Fruit fly (Drosophila melanogaster) whole organism, embryonic: ENCODE results near the gene fzo.

ENCODE experiments used
- CG10147 ChIP-seq: fragments of 200-800 bp; sonication (Bioruptor generic); optimal IDR thresholded peaks from 2 replicates; lab custom pipeline; 2019; ENCODE audit warnings: missing biosample characterization, mild to moderate bottlenecking, missing genetic modification characterization, moderate library complexity
- CG10274 ChIP-seq: fragments of 200-800 bp; sonication (Bioruptor generic); optimal IDR thresholded peaks from 3 replicates; lab custom pipeline; 2017; ENCODE audit warnings: missing biosample characterization, mild to moderate bottlenecking, missing genetic modification characterization
- CG10366 ChIP-seq: fragments of 200-800 bp; sonication (Bioruptor generic); IDR thresholded peaks from 2 replicates; pipeline ENCODE4 v1.3.6; 2022; ENCODE audit warnings: missing biosample characterization, missing genetic modification characterization
- CG10462 ChIP-seq: fragments of 200-800 bp; sonication (Bioruptor generic); optimal IDR thresholded peaks from 2 replicates; lab custom pipeline; 2016; ENCODE audit warnings: missing biosample characterization, missing genetic modification characterization
- CG11247 ChIP-seq: fragments of 200-800 bp; sonication (Bioruptor generic); IDR thresholded peaks from 2 replicates; pipeline ENCODE4 v1.3.6; 2022; ENCODE audit warnings: missing biosample characterization, missing genetic modification characterization
- CG12071 ChIP-seq: fragments of 200-800 bp; sonication (Bioruptor generic); optimal IDR thresholded peaks from 3 replicates; lab custom pipeline; 2018; ENCODE audit warnings: missing biosample characterization, mild to moderate bottlenecking, missing genetic modification characterization
- CG15011 ChIP-seq: fragments of 200-800 bp; sonication (Bioruptor generic); optimal IDR thresholded peaks from 3 replicates; lab custom pipeline; 2018; ENCODE audit warnings: missing biosample characterization, mild to moderate bottlenecking, missing genetic modification characterization
- CG15514 ChIP-seq: fragments of 200-800 bp; sonication (Bioruptor generic); optimal IDR thresholded peaks from 3 replicates; lab custom pipeline; 2017; ENCODE audit warnings: missing biosample characterization, missing genetic modification characterization, mild to moderate bottlenecking, moderate library complexity, missing genetic modification reagents
- CG18262 ChIP-seq: fragments of 200-800 bp; optimal IDR thresholded peaks from 3 replicates; lab custom pipeline; 2019; ENCODE audit warnings: missing biosample characterization, mild to moderate bottlenecking, missing genetic modification characterization, moderate library complexity
- CG18476 ChIP-seq: fragments of 200-800 bp; sonication (Bioruptor generic); optimal IDR thresholded peaks from 2 replicates; lab custom pipeline; 2016; ENCODE audit warnings: missing biosample characterization, mild to moderate bottlenecking, missing genetic modification characterization
- CG18599 ChIP-seq: fragments of 200-800 bp; sonication (Bioruptor generic); optimal IDR thresholded peaks from 3 replicates; lab custom pipeline; 2017; ENCODE audit warnings: missing biosample characterization, missing genetic modification characterization, mild to moderate bottlenecking, moderate library complexity, missing genetic modification reagents
- CG32532 ChIP-seq: fragments of 200-800 bp; sonication (Bioruptor generic); IDR thresholded peaks from 2 replicates; pipeline ENCODE4 v1.3.6; 2022; ENCODE audit warnings: missing biosample characterization, missing genetic modification characterization
- CG34376 ChIP-seq: fragments of 200-800 bp; sonication (Bioruptor generic); optimal IDR thresholded peaks from 2 replicates; lab custom pipeline; 2018; ENCODE audit warnings: missing biosample characterization, mild to moderate bottlenecking, missing genetic modification characterization
- CG5180 ChIP-seq: fragments of 200-800 bp; sonication (Bioruptor generic); optimal IDR thresholded peaks from 3 replicates; lab custom pipeline; 2017; ENCODE audit warnings: missing biosample characterization, missing genetic modification characterization, mild to moderate bottlenecking, moderate library complexity, missing genetic modification reagents
- CG7839 ChIP-seq: fragments of 200-800 bp; sonication (Bioruptor generic); optimal IDR thresholded peaks from 3 replicates; lab custom pipeline; 2018; ENCODE audit warnings: missing biosample characterization, mild to moderate bottlenecking, missing genetic modification characterization, moderate library complexity
- CG8765 ChIP-seq: fragments of 200-800 bp; sonication (Bioruptor generic); IDR thresholded peaks from 2 replicates; pipeline ENCODE4 v1.3.6; 2022; ENCODE audit warnings: missing biosample characterization, missing genetic modification characterization
- CG9817 ChIP-seq: fragments of 200-800 bp; sonication (Bioruptor generic); optimal IDR thresholded peaks from 2 replicates; lab custom pipeline; 2018; ENCODE audit warnings: missing biosample characterization, mild to moderate bottlenecking, missing genetic modification characterization, moderate library complexity
- Dad ChIP-seq: fragments of 200-800 bp; sonication (Bioruptor generic); optimal IDR thresholded peaks from 3 replicates; lab custom pipeline; 2016; ENCODE audit warnings: missing biosample characterization, missing genetic modification characterization
- Deaf1 ChIP-seq: fragments of 200-800 bp; optimal IDR thresholded peaks from 3 replicates; lab custom pipeline; 2019; ENCODE audit warnings: missing biosample characterization, mild to moderate bottlenecking, missing genetic modification characterization, moderate library complexity
- Dll ChIP-seq: fragments of 200-800 bp; sonication (Bioruptor generic); IDR thresholded peaks from 4 replicates; pipeline ENCODE4 v1.3.6; 2022; ENCODE audit warnings: missing biosample characterization, missing genetic modification characterization; ENCODE audit not compliant: partially characterized antibody
- Doc3 ChIP-seq: fragments of 200-800 bp; sonication (Bioruptor generic); IDR thresholded peaks from 3 replicates; pipeline ENCODE4 v1.3.6; 2022; ENCODE audit warnings: missing biosample characterization, missing genetic modification characterization; ENCODE audit not compliant: partially characterized antibody
- Fer2 ChIP-seq: fragments of 200-800 bp; sonication (Bioruptor generic); optimal IDR thresholded peaks from 2 replicates; lab custom pipeline; 2018; ENCODE audit warnings: missing biosample characterization, mild to moderate bottlenecking, missing genetic modification characterization, moderate library complexity
- Hr39 ChIP-seq: fragments of >200 bp; optimal IDR thresholded peaks from 2 replicates; lab custom pipeline; 2017
- Jarid2 ChIP-seq: fragments of 200-800 bp; sonication (Bioruptor generic); optimal IDR thresholded peaks from 3 replicates; lab custom pipeline; 2017; ENCODE audit warnings: mild to moderate bottlenecking, missing biosample characterization, missing genetic modification reagents, missing genetic modification characterization
- NK7.1 ChIP-seq: fragments of 200-800 bp; sonication (Bioruptor generic); optimal IDR thresholded peaks from 3 replicates; lab custom pipeline; 2016; ENCODE audit warnings: missing biosample characterization, missing genetic modification characterization
- ab ChIP-seq: fragments of 200-800 bp; sonication (Bioruptor generic); optimal IDR thresholded peaks from 2 replicates; lab custom pipeline; 2016; ENCODE audit warnings: missing biosample characterization, missing genetic modification characterization
- btn ChIP-seq: fragments of 200-800 bp; sonication (Bioruptor generic); optimal IDR thresholded peaks from 2 replicates; lab custom pipeline; 2016; ENCODE audit warnings: missing biosample characterization, missing genetic modification characterization
- cad ChIP-seq: fragments of >200 bp; optimal IDR thresholded peaks from 2 replicates; lab custom pipeline; 2017; ENCODE audit warnings: missing biosample characterization, missing genetic modification characterization
- dati ChIP-seq: fragments of 200-800 bp; sonication (Bioruptor generic); IDR thresholded peaks from 2 replicates; pipeline ENCODE4 v1.3.6; 2022; ENCODE audit warnings: missing biosample characterization, missing genetic modification characterization
- disco-r ChIP-seq: fragments of 200-800 bp; sonication (Bioruptor generic); optimal IDR thresholded peaks from 2 replicates; lab custom pipeline; 2016; ENCODE audit warnings: missing biosample characterization, missing genetic modification characterization
- exex ChIP-seq: fragments of 200-800 bp; sonication (Bioruptor generic); optimal IDR thresholded peaks from 4 replicates; lab custom pipeline; 2018; ENCODE audit warnings: missing biosample characterization, mild to moderate bottlenecking, missing genetic modification characterization, moderate library complexity
- ftz-f1 ChIP-seq: fragments of 200-800 bp; sonication (Bioruptor generic); optimal IDR thresholded peaks from 2 replicates; lab custom pipeline; 2016; ENCODE audit warnings: missing biosample characterization, missing genetic modification characterization
- gro ChIP-seq: fragments of 200-800 bp; sonication (Bioruptor generic); optimal IDR thresholded peaks from 2 replicates; lab custom pipeline; 2016; ENCODE audit warnings: missing biosample characterization, missing genetic modification characterization
- gsb ChIP-seq: fragments of 200-800 bp; sonication (Bioruptor generic); IDR thresholded peaks from 2 replicates; pipeline ENCODE4 v1.3.6; 2022; ENCODE audit warnings: missing biosample characterization, missing genetic modification characterization
- h ChIP-seq: fragments of >200 bp; optimal IDR thresholded peaks from 2 replicates; lab custom pipeline; 2017
- hbn ChIP-seq: fragments of 200-800 bp; sonication (Bioruptor generic); IDR thresholded peaks from 2 replicates; pipeline ENCODE4 v1.3.6; 2022; ENCODE audit warnings: missing biosample characterization, missing genetic modification characterization; ENCODE audit not compliant: partially characterized antibody
- hth ChIP-seq: fragments of >200 bp; optimal IDR thresholded peaks from 2 replicates; lab custom pipeline; 2017; ENCODE audit warnings: inconsistent platforms
- jumu ChIP-seq: fragments of 200-800 bp; sonication (Bioruptor generic); optimal IDR thresholded peaks from 3 replicates; lab custom pipeline; 2016; ENCODE audit warnings: missing biosample characterization, missing genetic modification characterization
- ken ChIP-seq: fragments of 200-800 bp; sonication (Bioruptor generic); IDR thresholded peaks from 3 replicates; pipeline ENCODE4 v1.3.6; 2022; ENCODE audit warnings: missing biosample characterization, missing genetic modification characterization
- lab ChIP-seq: fragments of 200-800 bp; sonication (Bioruptor generic); optimal IDR thresholded peaks from 3 replicates; lab custom pipeline; 2017; ENCODE audit warnings: missing biosample characterization, missing genetic modification characterization, mild to moderate bottlenecking, moderate library complexity, missing genetic modification reagents
- mirr ChIP-seq: fragments of 200-800 bp; sonication (Bioruptor generic); optimal IDR thresholded peaks from 3 replicates; lab custom pipeline; 2018; ENCODE audit warnings: missing biosample characterization, mild to moderate bottlenecking, missing genetic modification characterization
- nom ChIP-seq: fragments of 200-800 bp; sonication (Bioruptor generic); optimal IDR thresholded peaks from 2 replicates; lab custom pipeline; 2017; ENCODE audit warnings: missing biosample characterization, missing genetic modification characterization, mild to moderate bottlenecking, moderate library complexity, missing genetic modification reagents
- pan ChIP-seq, 4 experiments: fragments of >200 bp in 3 of 4; fragments of 200-800 bp in 1 of 4; sonication (Bioruptor generic) in 1 of 4; optimal IDR thresholded peaks in 3 of 4; IDR thresholded peaks in 1 of 4; 2 replicates each; pipeline versions ENCODE4 v1.3.6 to Lab custom; 2017 to 2022; ENCODE audit warnings: missing biosample characterization in 2 of 4, missing genetic modification characterization in 2 of 4, mixed read lengths in 1 of 4
- pros ChIP-seq: fragments of 200-800 bp; sonication (Bioruptor generic); optimal IDR thresholded peaks from 3 replicates; lab custom pipeline; 2019; ENCODE audit warnings: missing biosample characterization, mild to moderate bottlenecking, missing genetic modification characterization, moderate library complexity
- rib ChIP-seq: fragments of 200-800 bp; sonication (Bioruptor generic); IDR thresholded peaks from 2 replicates; pipeline ENCODE4 v1.3.6; 2022; ENCODE audit warnings: missing biosample characterization, missing genetic modification characterization
- sd ChIP-seq: fragments of 200-800 bp; sonication (Bioruptor generic); optimal IDR thresholded peaks from 3 replicates; lab custom pipeline; 2018; ENCODE audit warnings: missing biosample characterization, mild to moderate bottlenecking, missing genetic modification characterization, moderate library complexity
- sens-2 ChIP-seq: fragments of 200-800 bp; sonication (Bioruptor generic); IDR thresholded peaks from 2 replicates; pipeline ENCODE4 v1.3.6; 2022; ENCODE audit warnings: missing biosample characterization, missing genetic modification characterization
- sisA ChIP-seq: fragments of 200-800 bp; sonication (Bioruptor generic); IDR thresholded peaks from 2 replicates; pipeline ENCODE4 v1.3.6; 2022; ENCODE audit warnings: missing biosample characterization, missing genetic modification characterization
- sug ChIP-seq: fragments of 200-800 bp; optimal IDR thresholded peaks from 2 replicates; lab custom pipeline; 2019; ENCODE audit warnings: missing biosample characterization, mild to moderate bottlenecking, missing genetic modification characterization, moderate library complexity
- twi ChIP-seq: fragments of 200-800 bp; optimal IDR thresholded peaks from 2 replicates; lab custom pipeline; 2019; ENCODE audit warnings: missing biosample characterization, mild to moderate bottlenecking, missing genetic modification characterization, moderate library complexity
- vnd ChIP-seq: fragments of 200-800 bp; sonication (Bioruptor generic); IDR thresholded peaks from 3 replicates; pipeline ENCODE4 v1.3.6; 2022; ENCODE audit warnings: missing biosample characterization, missing genetic modification characterization; ENCODE audit not compliant: partially characterized antibody
- z ChIP-seq: fragments of 200-800 bp; sonication (Bioruptor generic); IDR thresholded peaks from 3 replicates; pipeline ENCODE4 v1.3.6; 2022; ENCODE audit warnings: missing biosample characterization, missing genetic modification characterization

fzo gene

dm6 chr3R:23212764-23213163 is 8.9 kb upstream of the fzo start:
- no peak for TF ChIP-seq NK7.1 (GFP tag; lab: Kevin White, UChicago)
- TF ChIP-seq vnd: no peak
- no peak for TF ChIP-seq z (GFP tag; lab: Robert Waterston, UW)
- no peak for TF ChIP-seq dati (GFP tag; lab: Robert Waterston, UW)
- TF ChIP-seq jumu (GFP tag; lab: Kevin White, UChicago): no peak
- no peak for TF ChIP-seq CG15011 (GFP tag; lab: Kevin White, UChicago)
- TF ChIP-seq Dll: no peak
- TF ChIP-seq disco-r (GFP tag; lab: Kevin White, UChicago): no peak
- no peak for TF ChIP-seq sisA (GFP tag; lab: Robert Waterston, UW)
- TF ChIP-seq cad (GFP tag; lab: Kevin White, UChicago): no peak
- no peak for TF ChIP-seq sens-2
- TF ChIP-seq CG10462: no peak
- no peak for TF ChIP-seq hth (lab: Kevin White, UChicago)
- no peak for TF ChIP-seq pan (optimal IDR thresholded peaks at IDR 0.05; lab: Kevin White, UChicago)
- peak in 1 of 2 experiments; percentile 11 for TF ChIP-seq pan (GFP tag; optimal IDR thresholded peaks at IDR 0.05 in 1 of 2, IDR thresholded peaks at IDR 0.05 in 1 of 2)
- TF ChIP-seq CG32532 (GFP tag; lab: Robert Waterston, UW): no peak
- TF ChIP-seq Hr39 (lab: Kevin White, UChicago): no peak
- peak; percentile 37 for TF ChIP-seq sd (tag; lab: Kevin White, UChicago)
- no peak for TF ChIP-seq CG15514
- TF ChIP-seq Doc3 (GFP tag; lab: Robert Waterston, UW): no peak
- TF ChIP-seq CG5180 (GFP tag; lab: Kevin White, UChicago): peak; percentile 31
- no peak for TF ChIP-seq twi (tag; lab: Kevin White, UChicago)
- peak; percentile 86 for TF ChIP-seq sug (tag; lab: Kevin White, UChicago)
- no peak for TF ChIP-seq btn (GFP tag; lab: Kevin White, UChicago)
- no peak for TF ChIP-seq h (lab: Kevin White, UChicago)
- no peak for TF ChIP-seq CG11247
- no peak for TF ChIP-seq CG8765 (GFP tag; lab: Robert Waterston, UW)
- TF ChIP-seq CG10366 (GFP tag; lab: Robert Waterston, UW): no peak
- no peak for TF ChIP-seq CG18599 (GFP tag; lab: Kevin White, UChicago)
- peak; percentile 68 for TF ChIP-seq exex (tag; lab: Kevin White, UChicago)
- no peak for TF ChIP-seq CG7839
- TF ChIP-seq CG34376 (GFP tag; lab: Kevin White, UChicago): peak; percentile 60
- no peak for TF ChIP-seq CG12071 (GFP tag; lab: Kevin White, UChicago)
- TF ChIP-seq pros (GFP tag; lab: Kevin White, UChicago): no peak
- peak; percentile 12 for TF ChIP-seq CG9817 (tag; lab: Kevin White, UChicago)
- TF ChIP-seq hbn: no peak
- TF ChIP-seq ab (GFP tag; lab: Kevin White, UChicago): no peak
- no peak for TF ChIP-seq gsb
- no peak for TF ChIP-seq CG10147
- TF ChIP-seq mirr (GFP tag; lab: Kevin White, UChicago): peak; percentile 28
- TF ChIP-seq Deaf1 (tag; lab: Kevin White, UChicago): no peak
- no peak for TF ChIP-seq Jarid2 (GFP tag; lab: Kevin White, UChicago)
- TF ChIP-seq nom (GFP tag; lab: Kevin White, UChicago): no peak
- peak; percentile 24 for TF ChIP-seq ftz-f1 (GFP tag; lab: Kevin White, UChicago)
- no peak for TF ChIP-seq ken (GFP tag; lab: Robert Waterston, UW)
- TF ChIP-seq gro (GFP tag; lab: Kevin White, UChicago): no peak
- TF ChIP-seq CG18476: no peak
- TF ChIP-seq rib (GFP tag; lab: Robert Waterston, UW): no peak
- TF ChIP-seq CG18262 (tag; lab: Kevin White, UChicago): no peak
- no peak for TF ChIP-seq CG10274 (GFP tag; lab: Kevin White, UChicago)
- TF ChIP-seq Dad (GFP tag; lab: Kevin White, UChicago): no peak
- TF ChIP-seq Fer2: no peak
- TF ChIP-seq lab: peak; percentile 24
